Fruit fly (Drosophila melanogaster) whole organism, adult: ENCODE results near the gene CG31715.

Experiments
- CG11617 ChIP-seq: fragments of 200-800 bp; sonication (Bioruptor generic); optimal IDR thresholded peaks from 2 replicates; lab custom pipeline; 2017; ENCODE audit warnings: mild to moderate bottlenecking, missing biosample characterization, missing genetic modification reagents, missing genetic modification characterization
- CG12768 ChIP-seq: fragments of 200-800 bp; sonication (Bioruptor generic); optimal IDR thresholded peaks from 2 replicates; lab custom pipeline; 2017; ENCODE audit warnings: missing biosample characterization, missing genetic modification characterization, mild to moderate bottlenecking, moderate library complexity, missing genetic modification reagents
- CG33017 ChIP-seq: fragments of 200-800 bp; sonication (Bioruptor generic); optimal IDR thresholded peaks from 2 replicates; lab custom pipeline; 2018; ENCODE audit warnings: missing biosample characterization, mild to moderate bottlenecking, missing genetic modification characterization, moderate library complexity
- CG7045 ChIP-seq: fragments of 200-800 bp; sonication (Bioruptor generic); optimal IDR thresholded peaks from 2 replicates; lab custom pipeline; 2017; ENCODE audit warnings: missing biosample characterization, mild to moderate bottlenecking, missing genetic modification characterization
- Clk ChIP-seq: fragments of 200-800 bp; sonication (Bioruptor generic); optimal IDR thresholded peaks from 2 replicates; lab custom pipeline; 2017; ENCODE audit warnings: missing biosample characterization, missing genetic modification characterization
- Crg-1 ChIP-seq: fragments of 200-800 bp; sonication (Bioruptor generic); optimal IDR thresholded peaks from 2 replicates; lab custom pipeline; 2016; ENCODE audit warnings: missing biosample characterization, missing genetic modification characterization
- Mnt ChIP-seq: fragments of 200-800 bp; sonication (Bioruptor generic); optimal IDR thresholded peaks from 2 replicates; lab custom pipeline; 2016; ENCODE audit warnings: missing biosample characterization, mild to moderate bottlenecking, missing genetic modification characterization
- bab1 ChIP-seq: fragments of 200-800 bp; sonication (Bioruptor generic); optimal IDR thresholded peaks from 3 replicates; lab custom pipeline; 2019; ENCODE audit warnings: missing biosample characterization, mild to moderate bottlenecking, missing genetic modification characterization, moderate library complexity
- cic ChIP-seq: fragments of 200-800 bp; sonication (Bioruptor generic); optimal IDR thresholded peaks from 2 replicates; lab custom pipeline; 2017; ENCODE audit warnings: missing biosample characterization, mild to moderate bottlenecking, missing genetic modification characterization, moderate library complexity
- cnc ChIP-seq, 2 experiments: fragments of >200 bp; optimal IDR thresholded peaks; 2 replicates each; lab custom pipeline; 2017
- kay ChIP-seq: fragments of 200-800 bp; sonication (Bioruptor generic); peaks from one replicate; lab custom pipeline; 2016; ENCODE audit warnings: missing biosample characterization, missing genetic modification characterization, borderline replicate concordance
- ovo ChIP-seq: fragments of 200-800 bp; sonication (Bioruptor generic); optimal IDR thresholded peaks from 2 replicates; lab custom pipeline; 2016; ENCODE audit warnings: missing biosample characterization, missing genetic modification characterization
- pad ChIP-seq: fragments of 200-800 bp; sonication (Bioruptor generic); optimal IDR thresholded peaks from 3 replicates; lab custom pipeline; 2017; ENCODE audit warnings: missing biosample characterization, missing genetic modification characterization, mild to moderate bottlenecking, moderate library complexity, missing genetic modification reagents
- tj ChIP-seq: fragments of 200-800 bp; sonication (Bioruptor generic); optimal IDR thresholded peaks from 3 replicates; lab custom pipeline; 2017; ENCODE audit warnings: missing biosample characterization, mild to moderate bottlenecking, missing genetic modification characterization, moderate library complexity

dm6 chr2L:10373605-10374269 is 32.3 kb downstream of the CG31715 start, which contains the start of gene rho-5:
- TF ChIP-seq Mnt (GFP tag; lab: Kevin White, UChicago) (no peak), bab1 (no peak), kay (GFP tag; lab: Kevin White, UChicago) (no peak), CG12768 (GFP tag; lab: Kevin White, UChicago) (no peak), Crg-1 (no peak), CG33017 (tag; lab: Kevin White, UChicago) (no peak), ovo (GFP tag; lab: Kevin White, UChicago) (no peak), tj (GFP tag; lab: Kevin White, UChicago) (no peak), cic (GFP tag; lab: Kevin White, UChicago) (no peak), cnc (optimal IDR thresholded peaks at IDR 0.05; lab: Kevin White, UChicago) (no peak), pad (GFP tag; lab: Kevin White, UChicago) (no peak), CG7045 (no peak), CG11617 (GFP tag; lab: Kevin White, UChicago) (no peak), Clk (GFP tag; lab: Kevin White, UChicago) (no peak)
